Fruit fly (Drosophila melanogaster): Measurements from ENCODE around the gene CG44090.

DNA sequence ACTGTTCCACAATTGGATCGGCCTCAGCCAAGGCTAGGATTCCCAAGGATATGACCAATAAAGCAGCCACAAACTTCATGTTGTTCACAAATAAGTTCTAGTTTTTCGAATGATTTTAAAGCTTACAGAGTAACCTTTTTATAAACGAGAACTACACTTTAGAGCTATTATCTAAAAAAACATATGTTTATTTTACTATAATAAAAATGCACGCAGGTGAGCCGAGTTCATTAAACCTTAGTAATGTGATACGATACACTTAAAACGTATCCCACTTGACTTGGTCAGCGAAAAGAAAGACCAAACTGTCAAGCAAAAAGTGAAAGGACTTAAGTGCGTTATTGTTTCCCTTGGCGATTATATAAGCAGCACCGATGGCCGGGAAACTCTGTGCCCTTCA, at the start of gene CG44090:
- no peak for TF ChIP-seq fru (GFP tag; optimal IDR thresholded peaks at IDR 0.05)
- no peak for TF ChIP-seq pan (optimal IDR thresholded peaks at IDR 0.05)
- TF ChIP-seq foxo (GFP tag; optimal IDR thresholded peaks at IDR 0.05), result no peak
- no peak for TF ChIP-seq psq (GFP tag; optimal IDR thresholded peaks at IDR 0.05)
- TF ChIP-seq ey (GFP tag; optimal IDR thresholded peaks at IDR 0.05), result no peak
- TF ChIP-seq Mio (GFP tag; optimal IDR thresholded peaks at IDR 0.05), result no peak
- no peak for TF ChIP-seq Dfd (GFP tag; optimal IDR thresholded peaks at IDR 0.05)
- no peak for TF ChIP-seq woc (GFP tag; optimal IDR thresholded peaks at IDR 0.05)
- no peak for TF ChIP-seq lola (GFP tag; optimal IDR thresholded peaks at IDR 0.05)
- TF ChIP-seq CG9705 (GFP tag; optimal IDR thresholded peaks at IDR 0.05), result no peak

Data from whole organism, wandering third instar larva.